Fruit fly (Drosophila melanogaster) whole organism, pupa: ENCODE data around the gene mRpL38.

ENCODE experiments used
- CG10348 ChIP-seq: fragments of 200-800 bp; sonication (Bioruptor generic); IDR thresholded peaks from 2 replicates; pipeline ENCODE4 v1.3.6; 2022; ENCODE audit warnings: missing biosample characterization, missing genetic modification characterization
- CG12605 ChIP-seq: fragments of 200-800 bp; sonication (Bioruptor generic); IDR thresholded peaks from 2 replicates; pipeline ENCODE4 v1.3.6; 2022; ENCODE audit warnings: missing biosample characterization, missing genetic modification characterization
- CG13204 ChIP-seq: fragments of 200-800 bp; sonication (Bioruptor generic); optimal IDR thresholded peaks from 2 replicates; lab custom pipeline; 2018; ENCODE audit warnings: missing biosample characterization, mild to moderate bottlenecking, missing genetic modification characterization, moderate library complexity
- CG14655 ChIP-seq: fragments of 200-800 bp; sonication (Bioruptor generic); optimal IDR thresholded peaks from 3 replicates; lab custom pipeline; 2017; ENCODE audit warnings: mild to moderate bottlenecking, missing biosample characterization, missing genetic modification reagents, missing genetic modification characterization
- CG15710 ChIP-seq: fragments of 200-800 bp; sonication (Bioruptor generic); optimal IDR thresholded peaks from 2 replicates; lab custom pipeline; 2018; ENCODE audit warnings: missing biosample characterization, mild to moderate bottlenecking, missing genetic modification characterization, moderate library complexity
- CG17806 ChIP-seq: fragments of 200-800 bp; sonication (Bioruptor generic); optimal IDR thresholded peaks from 2 replicates; lab custom pipeline; 2018; ENCODE audit warnings: missing biosample characterization, mild to moderate bottlenecking, missing genetic modification characterization, moderate library complexity
- CG32121 ChIP-seq: fragments of 200-800 bp; sonication (Bioruptor generic); IDR thresholded peaks from 2 replicates; pipeline ENCODE4 v1.3.6; 2022; ENCODE audit warnings: missing biosample characterization, missing genetic modification characterization
- CG34367 ChIP-seq: fragments of 200-800 bp; sonication (Bioruptor generic); optimal IDR thresholded peaks from 2 replicates; lab custom pipeline; 2018; ENCODE audit warnings: missing biosample characterization, mild to moderate bottlenecking, missing genetic modification characterization
- CG4496 ChIP-seq: fragments of 200-800 bp; sonication (Bioruptor generic); IDR thresholded peaks from 3 replicates; pipeline ENCODE4 v1.3.6; 2022; ENCODE audit warnings: missing biosample characterization, missing genetic modification characterization
- CG8159 ChIP-seq: fragments of 200-800 bp; sonication (Bioruptor generic); optimal IDR thresholded peaks from 3 replicates; lab custom pipeline; 2018; ENCODE audit warnings: missing biosample characterization, mild to moderate bottlenecking, missing genetic modification characterization, moderate library complexity
- CG8301 ChIP-seq: fragments of 200-800 bp; sonication (Bioruptor generic); optimal IDR thresholded peaks from 2 replicates; lab custom pipeline; 2018; ENCODE audit warnings: missing biosample characterization, mild to moderate bottlenecking, missing genetic modification characterization
- CG9948 ChIP-seq: fragments of 200-800 bp; sonication (Bioruptor generic); optimal IDR thresholded peaks from 2 replicates; lab custom pipeline; 2018; ENCODE audit warnings: missing biosample characterization, mild to moderate bottlenecking, missing genetic modification characterization, moderate library complexity
- D1 ChIP-seq: fragments of 200-800 bp; sonication (Bioruptor generic); optimal IDR thresholded peaks from 2 replicates; lab custom pipeline; 2018; ENCODE audit warnings: missing biosample characterization, mild to moderate bottlenecking, missing genetic modification characterization, moderate library complexity
- EcR ChIP-seq: fragments of 200-800 bp; sonication (Bioruptor generic); optimal IDR thresholded peaks from 3 replicates; lab custom pipeline; 2019; ENCODE audit warnings: missing biosample characterization, missing genetic modification characterization, mild to moderate bottlenecking, moderate library complexity, missing genetic modification reagents
- Ets98B ChIP-seq: fragments of 200-800 bp; sonication (Bioruptor generic); IDR thresholded peaks from 2 replicates; pipeline ENCODE4 v1.3.6; 2022; ENCODE audit warnings: missing biosample characterization, missing genetic modification characterization
- Pif1A ChIP-seq: fragments of 200-800 bp; sonication (Bioruptor generic); optimal IDR thresholded peaks from 3 replicates; lab custom pipeline; 2016; ENCODE audit warnings: missing biosample characterization, missing genetic modification characterization
- Pif1B ChIP-seq: fragments of 200-800 bp; sonication (Bioruptor generic); optimal IDR thresholded peaks from 3 replicates; lab custom pipeline; 2016; ENCODE audit warnings: missing biosample characterization, missing genetic modification characterization
- Snoo ChIP-seq: fragments of 200-800 bp; sonication (Bioruptor generic); optimal IDR thresholded peaks from 3 replicates; lab custom pipeline; 2017; ENCODE audit warnings: missing biosample characterization, mild to moderate bottlenecking, missing genetic modification characterization, inconsistent platforms
- fd96Ca ChIP-seq: fragments of 200-800 bp; sonication (Bioruptor generic); IDR thresholded peaks from 3 replicates; pipeline ENCODE4 v1.3.6; 2022; ENCODE audit warnings: missing biosample characterization, missing genetic modification characterization
- gl ChIP-seq: fragments of 200-800 bp; sonication (Bioruptor generic); optimal IDR thresholded peaks from 2 replicates; lab custom pipeline; 2018; ENCODE audit warnings: missing biosample characterization, mild to moderate bottlenecking, missing genetic modification characterization
- rn ChIP-seq: fragments of 200-800 bp; sonication (Bioruptor generic); IDR thresholded peaks from 2 replicates; pipeline ENCODE4 v1.3.6; 2022; ENCODE audit warnings: missing biosample characterization, missing genetic modification characterization

mRpL38 gene

dm6 chrX:14191918-14192317 is 34.2 kb upstream of the mRpL38 start, which contains the start of gene CG13403:
Gene CG13403 (minus strand): TSS chrX:14192018.
- TF ChIP-seq CG14655 (GFP tag; lab: Kevin White, UChicago) (no peak), CG8159 (no peak), Pif1B (GFP tag; lab: Kevin White, UChicago) (no peak), EcR (no peak), CG10348 (GFP tag; lab: Robert Waterston, UW) (no peak), CG15710 (tag; lab: Kevin White, UChicago) (no peak), Ets98B (GFP tag; lab: Robert Waterston, UW) (no peak), CG4496 (GFP tag; lab: Robert Waterston, UW) (no peak), gl (no peak), CG13204 (GFP tag; lab: Kevin White, UChicago) (no peak), fd96Ca (GFP tag; lab: Robert Waterston, UW) (no peak), D1 (no peak), rn (GFP tag; lab: Robert Waterston, UW) (no peak), Snoo (no peak), CG12605 (GFP tag; lab: Robert Waterston, UW) (no peak), Pif1A (no peak), CG9948 (tag; lab: Kevin White, UChicago) (no peak), CG34367 (tag; lab: Kevin White, UChicago) (no peak), CG8301 (tag; lab: Kevin White, UChicago) (no peak), CG17806 (tag; lab: Kevin White, UChicago) (no peak)
- TF ChIP-seq, all 21 proteins: peak for 0

- TF ChIP-seq CG8301 (tag; lab: Kevin White, UChicago) (no peak), CG13204 (GFP tag; lab: Kevin White, UChicago) (no peak), CG34367 (tag; lab: Kevin White, UChicago) (no peak), Ets98B (GFP tag; lab: Robert Waterston, UW) (no peak), CG12605 (GFP tag; lab: Robert Waterston, UW) (no peak), rn (GFP tag; lab: Robert Waterston, UW) (no peak), Pif1A (no peak), CG9948 (tag; lab: Kevin White, UChicago) (no peak)
Measured at dm6 chrX:14193013-14193412, 33.1 kb upstream of the mRpL38 start, which contains the start of gene yl. Gene yl (plus strand): TSS chrX:14193214.

DNA sequence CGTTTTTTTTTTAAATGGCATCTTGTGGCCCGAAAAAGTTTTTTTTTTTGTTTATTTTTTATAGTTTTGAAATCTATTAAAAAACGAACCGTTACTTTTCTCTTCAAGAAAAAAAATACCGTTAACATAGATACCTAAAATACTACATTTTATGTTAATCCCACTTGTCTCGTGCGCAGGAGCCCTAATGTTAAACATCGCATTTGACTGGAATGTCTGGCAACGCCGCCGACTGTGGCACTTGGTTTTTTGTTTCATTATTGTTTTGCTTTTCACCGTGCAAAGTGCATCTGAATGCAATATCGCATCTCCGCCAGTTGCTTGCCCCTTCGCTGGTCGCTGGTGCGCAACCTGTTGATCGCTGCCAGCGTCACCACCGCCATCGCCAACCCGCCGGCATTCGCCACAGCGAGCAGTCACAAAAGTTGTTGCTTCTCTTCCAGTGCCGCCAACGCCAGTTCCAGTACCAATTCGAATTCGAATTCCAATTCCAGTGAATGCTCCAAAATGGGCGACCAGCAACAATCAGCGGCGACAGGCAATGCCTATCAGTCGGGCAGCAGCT is 26.0 kb upstream of the mRpL38 start, which contains the start of gene CG11590:
TSS of gene CG11590 (plus strand) at position 212 of the 565 bp plus-strand sequence.
- no peak for TF ChIP-seq CG15710 (tag; lab: Kevin White, UChicago)
- no peak for TF ChIP-seq CG13204 (GFP tag; lab: Kevin White, UChicago)
- TF ChIP-seq CG32121 (GFP tag; lab: Robert Waterston, UW), result no peak
- TF ChIP-seq fd96Ca (GFP tag; lab: Robert Waterston, UW), result 0 out of 3 replicates have a peak, but pooled peaks have one; percentile 23
- no peak for TF ChIP-seq CG8301 (tag; lab: Kevin White, UChicago)
- TF ChIP-seq EcR, result no peak
- no peak for TF ChIP-seq Pif1A
- TF ChIP-seq rn (GFP tag; lab: Robert Waterston, UW), result no peak
- TF ChIP-seq gl, result no peak
- TF ChIP-seq CG12605 (GFP tag; lab: Robert Waterston, UW), result peak; percentile 55; the same call in 1 of the 2 replicates
- TF ChIP-seq Ets98B (GFP tag; lab: Robert Waterston, UW), result peak; percentile 27; the same call in 1 of the 2 replicates

DNA sequence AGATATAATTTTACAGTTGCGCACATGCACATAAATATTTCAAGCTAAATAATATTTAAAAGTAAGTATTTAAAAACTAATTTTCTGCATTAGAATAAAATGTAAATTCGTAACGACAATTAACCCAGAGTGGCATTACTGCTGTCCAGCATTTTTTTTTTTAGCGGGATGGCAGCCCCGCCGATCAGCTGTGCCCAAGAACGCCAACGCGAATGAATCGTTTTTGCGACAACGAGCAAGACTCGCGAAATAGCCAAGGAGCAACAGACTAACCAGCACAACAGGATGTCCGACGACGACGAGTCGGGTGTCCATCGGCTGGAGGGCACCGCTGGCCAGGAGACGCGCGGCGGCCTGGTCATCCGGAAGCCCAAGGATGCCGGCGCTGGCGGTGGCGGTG is 24.9 kb upstream of the mRpL38 start, which contains the start of gene Prp16:
TSS of gene Prp16 (plus strand) at position 185 of the 400 bp plus-strand sequence.
- no peak for TF ChIP-seq Ets98B (GFP tag; lab: Robert Waterston, UW)
- no peak for TF ChIP-seq D1
- no peak for TF ChIP-seq CG8301 (tag; lab: Kevin White, UChicago)
- TF ChIP-seq fd96Ca (GFP tag; lab: Robert Waterston, UW), result no peak
- TF ChIP-seq Pif1A, result no peak
- no peak for TF ChIP-seq CG32121 (GFP tag; lab: Robert Waterston, UW)
- no peak for TF ChIP-seq CG10348 (GFP tag; lab: Robert Waterston, UW)

dm6 chrX:14208426-14209208 is 17.5 kb upstream of the mRpL38 start:
- TF ChIP-seq CG34367 (tag; lab: Kevin White, UChicago) (peak; percentile 56), fd96Ca (GFP tag; lab: Robert Waterston, UW) (no peak; the same call in 2 of the 3 replicates), CG15710 (tag; lab: Kevin White, UChicago) (peak; percentile 78), CG12605 (GFP tag; lab: Robert Waterston, UW) (peak; percentile 72), EcR (peak; percentile 49), CG4496 (GFP tag; lab: Robert Waterston, UW) (peak; percentile 77), CG17806 (tag; lab: Kevin White, UChicago) (peak; percentile 73), CG9948 (tag; lab: Kevin White, UChicago) (peak; percentile 63), Snoo (peak; percentile 74), CG13204 (GFP tag; lab: Kevin White, UChicago) (peak; percentile 38), rn (GFP tag; lab: Robert Waterston, UW) (0 out of 2 replicates have a peak, but pooled peaks have one; percentile 7), gl (no peak), Pif1B (GFP tag; lab: Kevin White, UChicago) (peak; percentile 59), CG8301 (tag; lab: Kevin White, UChicago) (peak; percentile 70), CG32121 (GFP tag; lab: Robert Waterston, UW) (peak; percentile 80), D1 (peak; percentile 62), Ets98B (GFP tag; lab: Robert Waterston, UW) (peak; percentile 79), CG8159 (peak; percentile 72), Pif1A (peak; percentile 75), CG10348 (GFP tag; lab: Robert Waterston, UW) (no peak), CG14655 (GFP tag; lab: Kevin White, UChicago) (peak; percentile 79)
